Fruit fly (Drosophila melanogaster): ENCODE measurements around the gene CG6059.

The CG6059 gene

DNA sequence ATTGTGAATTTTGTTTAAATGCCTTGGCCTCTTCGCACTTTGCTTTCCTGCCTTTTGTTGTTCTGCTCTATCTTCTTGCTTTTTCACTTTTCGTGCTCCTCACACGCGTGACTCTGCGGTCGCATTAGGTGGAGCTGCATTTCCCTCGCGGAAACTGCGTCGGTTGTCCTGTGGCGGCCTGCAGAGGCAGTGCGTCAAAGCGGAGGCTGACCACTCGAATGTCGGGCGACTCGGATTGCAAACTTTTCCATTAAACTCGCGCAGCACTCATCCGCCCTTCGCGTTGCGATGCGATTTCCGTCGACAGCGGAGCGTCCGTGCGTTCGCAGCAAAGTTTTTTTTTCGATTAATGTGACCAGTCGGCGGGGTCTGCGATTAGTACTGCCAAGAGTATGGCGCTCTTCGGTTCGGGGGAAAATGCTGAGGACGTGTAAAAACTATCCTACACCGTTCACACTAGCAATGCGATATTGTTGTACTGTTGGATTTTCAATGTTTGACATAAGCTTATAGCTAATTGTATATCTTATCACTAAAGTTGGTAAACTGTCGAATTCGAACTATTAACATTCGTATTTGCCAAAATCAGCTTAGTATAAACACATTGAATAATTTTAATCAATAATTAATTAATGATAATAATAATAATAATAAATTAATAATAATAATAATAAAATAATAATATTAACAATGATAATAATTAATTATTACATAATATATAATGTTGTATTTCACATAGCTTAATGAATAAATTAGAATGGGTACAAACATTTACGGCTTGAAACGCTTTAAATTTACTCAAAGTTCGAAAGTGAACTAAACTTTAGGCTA is 26.4 kb upstream of the CG6059 start, which contains the start of gene CG6051 (continued):
- TF ChIP-seq Scr (GFP tag; IDR thresholded peaks at IDR 0.05; ENCODE audit: partially characterized antibody) (no peak), Dfd (GFP tag; optimal IDR thresholded peaks at IDR 0.05) (peak in 1 of 2 experiments; percentile 3), Xrp1 (GFP tag; IDR thresholded peaks at IDR 0.05) (no peak), tx (GFP tag; optimal IDR thresholded peaks at IDR 0.05) (peak; percentile 34), tap (tag; optimal IDR thresholded peaks at IDR 0.05) (peak; percentile 44), Mad (GFP tag; optimal IDR thresholded peaks at IDR 0.05) (no peak), grau (tag; optimal IDR thresholded peaks at IDR 0.05) (peak; percentile 69), pzg (GFP tag; optimal IDR thresholded peaks at IDR 0.05) (peak; percentile 53), CG1024 (GFP tag; IDR thresholded peaks at IDR 0.05) (no peak), row (GFP tag; IDR thresholded peaks at IDR 0.05) (no peak), CrebB (tag; optimal IDR thresholded peaks at IDR 0.05) (peak; percentile 30), CG10431 (GFP tag; optimal IDR thresholded peaks at IDR 0.05) (peak; percentile 58), sd (tag; optimal IDR thresholded peaks at IDR 0.05) (no peak), lola (GFP tag; optimal IDR thresholded peaks at IDR 0.05) (peak in 2 of 3 experiments; percentile 55 to 98), lab (GFP tag; optimal IDR thresholded peaks at IDR 0.05) (peak; percentile 74), CG1792 (GFP tag; optimal IDR thresholded peaks at IDR 0.05) (no peak), aop (GFP tag; IDR thresholded peaks at IDR 0.05) (no peak), prd (optimal IDR thresholded peaks at IDR 0.05) (no peak), prd (GFP tag; IDR thresholded peaks at IDR 0.05) (no peak), corto (GFP tag; optimal IDR thresholded peaks at IDR 0.05) (no peak), GATAe (GFP tag; conservative IDR thresholded peaks at IDR 0.05) (no peak), pum (GFP tag; optimal IDR thresholded peaks at IDR 0.05) (peak; percentile 57), CG16813 (GFP tag; IDR thresholded peaks at IDR 0.05; ENCODE audit: partially characterized antibody) (no peak), Dek (tag; optimal IDR thresholded peaks at IDR 0.05) (peak; percentile 1), pfk (GFP tag; optimal IDR thresholded peaks at IDR 0.05) (peak; percentile 48), tna (GFP tag; IDR thresholded peaks at IDR 0.05; ENCODE audit: partially characterized antibody) (no peak), wdn (GFP tag; IDR thresholded peaks at IDR 0.05) (no peak), CG12219 (GFP tag; optimal IDR thresholded peaks at IDR 0.05) (no peak), Bgb (GFP tag; IDR thresholded peaks at IDR 0.05; ENCODE audit: partially characterized antibody) (no peak), fd96Cb (tag; optimal IDR thresholded peaks at IDR 0.05) (peak; percentile 60), vfl (GFP tag; optimal IDR thresholded peaks at IDR 0.05) (peak; percentile 2), Fer3 (tag; optimal IDR thresholded peaks at IDR 0.05) (peak; percentile 69), p53 (GFP tag; optimal IDR thresholded peaks at IDR 0.05) (no peak), hth (optimal IDR thresholded peaks at IDR 0.05) (no peak), Hr78 (GFP tag; optimal IDR thresholded peaks at IDR 0.05) (peak in 1 of 2 experiments; percentile 13), CG10462 (GFP tag; optimal IDR thresholded peaks at IDR 0.05) (no peak), wor (GFP tag; IDR thresholded peaks at IDR 0.05) (no peak), zf30C (GFP tag; optimal IDR thresholded peaks at IDR 0.05) (no peak), CG15696 (tag; optimal IDR thresholded peaks at IDR 0.05) (peak; percentile 21), Abd-B (GFP tag; optimal IDR thresholded peaks at IDR 0.05) (peak; percentile 56), salm (tag; optimal IDR thresholded peaks at IDR 0.05) (no peak), gsb (GFP tag; IDR thresholded peaks at IDR 0.05) (no peak), lov (optimal IDR thresholded peaks at IDR 0.05) (no peak), lov (GFP tag; IDR thresholded peaks at IDR 0.05) (no peak), CG17328 (GFP tag; IDR thresholded peaks at IDR 0.05) (no peak), sc (optimal IDR thresholded peaks at IDR 0.05) (no peak), sc (GFP tag; optimal IDR thresholded peaks at IDR 0.05) (peak; percentile 29), CG10979 (tag; optimal IDR thresholded peaks at IDR 0.05) (peak; percentile 38), CG12769 (tag; optimal IDR thresholded peaks at IDR 0.05) (peak; percentile 47)
